Fruit fly (Drosophila melanogaster) whole organism, pupa: Measurements from ENCODE around the gene HP4.

ENCODE experiments used
- CG12605 ChIP-seq: fragments of 200-800 bp; sonication (Bioruptor generic); IDR thresholded peaks from 2 replicates; pipeline ENCODE4 v1.3.6; 2022; ENCODE audit warnings: missing biosample characterization, missing genetic modification characterization
- CG13204 ChIP-seq: fragments of 200-800 bp; sonication (Bioruptor generic); optimal IDR thresholded peaks from 2 replicates; lab custom pipeline; 2018; ENCODE audit warnings: missing biosample characterization, mild to moderate bottlenecking, missing genetic modification characterization, moderate library complexity
- CG15710 ChIP-seq: fragments of 200-800 bp; sonication (Bioruptor generic); optimal IDR thresholded peaks from 2 replicates; lab custom pipeline; 2018; ENCODE audit warnings: missing biosample characterization, mild to moderate bottlenecking, missing genetic modification characterization, moderate library complexity
- CG17806 ChIP-seq: fragments of 200-800 bp; sonication (Bioruptor generic); optimal IDR thresholded peaks from 2 replicates; lab custom pipeline; 2018; ENCODE audit warnings: missing biosample characterization, mild to moderate bottlenecking, missing genetic modification characterization, moderate library complexity
- CG32121 ChIP-seq: fragments of 200-800 bp; sonication (Bioruptor generic); IDR thresholded peaks from 2 replicates; pipeline ENCODE4 v1.3.6; 2022; ENCODE audit warnings: missing biosample characterization, missing genetic modification characterization
- CG8159 ChIP-seq: fragments of 200-800 bp; sonication (Bioruptor generic); optimal IDR thresholded peaks from 3 replicates; lab custom pipeline; 2018; ENCODE audit warnings: missing biosample characterization, mild to moderate bottlenecking, missing genetic modification characterization, moderate library complexity
- Pif1A ChIP-seq: fragments of 200-800 bp; sonication (Bioruptor generic); optimal IDR thresholded peaks from 3 replicates; lab custom pipeline; 2016; ENCODE audit warnings: missing biosample characterization, missing genetic modification characterization
- fd96Ca ChIP-seq: fragments of 200-800 bp; sonication (Bioruptor generic); IDR thresholded peaks from 3 replicates; pipeline ENCODE4 v1.3.6; 2022; ENCODE audit warnings: missing biosample characterization, missing genetic modification characterization

DNA sequence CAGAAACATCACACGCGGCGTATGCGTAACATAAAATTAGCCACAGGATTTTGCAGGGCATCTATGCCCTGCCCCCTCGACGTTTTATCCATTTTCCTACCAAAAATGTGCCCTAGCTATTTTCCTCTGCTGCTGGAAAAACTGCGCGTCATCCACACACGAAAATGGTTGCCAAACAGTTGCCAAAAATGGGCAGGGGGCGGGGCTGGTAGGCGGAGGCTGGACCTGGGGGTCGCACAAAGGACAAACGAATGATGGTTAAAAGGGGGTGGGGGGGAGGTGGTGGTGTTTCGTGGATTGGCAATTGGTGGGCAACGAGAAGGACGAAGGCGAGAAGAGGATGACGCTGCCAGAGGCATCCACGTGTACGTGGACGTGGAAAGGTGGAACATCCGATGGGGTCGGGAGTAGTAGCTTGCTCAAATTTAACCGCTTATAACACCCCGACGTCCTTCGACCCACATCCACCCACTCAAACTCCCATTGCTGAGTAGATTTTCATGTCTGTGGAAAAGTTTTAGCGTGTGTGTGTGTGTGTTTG lies 25.2 kb upstream of the HP4 start:
- TF ChIP-seq CG15710 (tag; lab: Kevin White, UChicago) (no peak), fd96Ca (GFP tag; lab: Robert Waterston, UW) (no peak), CG12605 (GFP tag; lab: Robert Waterston, UW) (no peak), CG13204 (GFP tag; lab: Kevin White, UChicago) (no peak), CG17806 (tag; lab: Kevin White, UChicago) (no peak), Pif1A (GFP tag; lab: Kevin White, UChicago) (no peak), CG8159 (no peak), CG32121 (no peak)
